Fruit fly (Drosophila melanogaster): Measurements from ENCODE around the gene CG16972.

CG16972 gene

dm6 chr2L:13206077-13206668 lies 3.1 kb upstream of the CG16972 start (continued):
- TF ChIP-seq dac (GFP tag; optimal IDR thresholded peaks at IDR 0.05) (no peak), Ets96B (tag; optimal IDR thresholded peaks at IDR 0.05) (no peak), Eip75B (GFP tag; optimal IDR thresholded peaks at IDR 0.05) (peak; percentile 31), CG9139 (GFP tag; optimal IDR thresholded peaks at IDR 0.05) (peak; percentile 17), CG3032 (tag; optimal IDR thresholded peaks at IDR 0.05) (no peak), salr (GFP tag; optimal IDR thresholded peaks at IDR 0.05) (no peak), fd85E (GFP tag; optimal IDR thresholded peaks at IDR 0.05) (no peak), spab (GFP tag; optimal IDR thresholded peaks at IDR 0.05) (no peak), OdsH (GFP tag; optimal IDR thresholded peaks at IDR 0.05) (no peak), Sox14 (GFP tag; optimal IDR thresholded peaks at IDR 0.05) (no peak), Hr38 (GFP tag; optimal IDR thresholded peaks at IDR 0.05) (no peak), CG15336 (GFP tag; IDR thresholded peaks at IDR 0.05) (0 out of 2 replicates have a peak, but pooled peaks have one; percentile 27), CG6808 (GFP tag; optimal IDR thresholded peaks at IDR 0.05) (no peak), CG32006 (GFP tag; optimal IDR thresholded peaks at IDR 0.05) (no peak), CG11902 (GFP tag; optimal IDR thresholded peaks at IDR 0.05) (no peak), CG16779 (tag; optimal IDR thresholded peaks at IDR 0.05) (peak; percentile 52), eg (GFP tag; IDR thresholded peaks at IDR 0.05) (peak; percentile 61; the same call in 2 of the 3 replicates), CG1621 (tag; optimal IDR thresholded peaks at IDR 0.05) (peak; percentile 39)

dm6 chr2L:13205256-13205655 lies 2.2 kb upstream of the CG16972 start:
- TF ChIP-seq CG32006 (GFP tag; optimal IDR thresholded peaks at IDR 0.05) (no peak), Blimp-1 (GFP tag; optimal IDR thresholded peaks at IDR 0.05) (no peak), CG3919 (GFP tag; optimal IDR thresholded peaks at IDR 0.05) (peak; percentile 40), CG11294 (GFP tag; IDR thresholded peaks at IDR 0.05) (no peak), fd85E (GFP tag; optimal IDR thresholded peaks at IDR 0.05) (no peak), CG8632 (GFP tag; optimal IDR thresholded peaks at IDR 0.05) (no peak), Eip93F (GFP tag; optimal IDR thresholded peaks at IDR 0.05) (no peak), CG10631 (GFP tag; optimal IDR thresholded peaks at IDR 0.05) (no peak), svp (GFP tag) (peak; percentile 74), cyc (GFP tag; optimal IDR thresholded peaks at IDR 0.05) (no peak), CG16779 (tag; optimal IDR thresholded peaks at IDR 0.05) (peak; percentile 38), lz (GFP tag; optimal IDR thresholded peaks at IDR 0.05) (no peak), salr (GFP tag; optimal IDR thresholded peaks at IDR 0.05) (no peak), eg (GFP tag; IDR thresholded peaks at IDR 0.05) (peak; percentile 46; the same call in 1 of the 3 replicates), esn (GFP tag; optimal IDR thresholded peaks at IDR 0.05) (peak; percentile 44), CG11762 (GFP tag; optimal IDR thresholded peaks at IDR 0.05; ENCODE audit: insufficient read depth) (no peak), spab (GFP tag; optimal IDR thresholded peaks at IDR 0.05) (no peak), Eip78C (GFP tag) (peak; percentile 67), CG1621 (tag; optimal IDR thresholded peaks at IDR 0.05) (peak; percentile 8), dac (GFP tag; optimal IDR thresholded peaks at IDR 0.05) (no peak), Gug (GFP tag; IDR thresholded peaks at IDR 0.05) (no peak), CG4318 (GFP tag; optimal IDR thresholded peaks at IDR 0.05) (no peak), Lpt (GFP tag; optimal IDR thresholded peaks at IDR 0.05) (no peak), Sox15 (GFP tag; optimal IDR thresholded peaks at IDR 0.05) (no peak), CG8119 (GFP tag; IDR thresholded peaks at IDR 0.05) (no peak), Sox102F (GFP tag; optimal IDR thresholded peaks at IDR 0.05) (no peak), dsx (GFP tag; optimal IDR thresholded peaks at IDR 0.05; ENCODE audit: poor library complexity, severe bottlenecking) (no peak), topi (GFP tag; optimal IDR thresholded peaks at IDR 0.05) (peak; percentile 5), CG34406 (GFP tag; optimal IDR thresholded peaks at IDR 0.05) (no peak), vri (GFP tag; optimal IDR thresholded peaks at IDR 0.05) (no peak), CG3032 (tag; optimal IDR thresholded peaks at IDR 0.05) (no peak), CG9139 (GFP tag; optimal IDR thresholded peaks at IDR 0.05) (no peak), pdm3 (GFP tag; optimal IDR thresholded peaks at IDR 0.05) (no peak), CG8319 (GFP tag; optimal IDR thresholded peaks at IDR 0.05) (no peak), net (GFP tag; optimal IDR thresholded peaks at IDR 0.05) (no peak), Hr39 (GFP tag; optimal IDR thresholded peaks at IDR 0.05) (no peak), ss (GFP tag; optimal IDR thresholded peaks at IDR 0.05) (peak; percentile 35 to 62), CG6854 (GFP tag; optimal IDR thresholded peaks at IDR 0.05) (peak; percentile 66), achi (GFP tag; optimal IDR thresholded peaks at IDR 0.05) (no peak), CG6276 (GFP tag; optimal IDR thresholded peaks at IDR 0.05) (no peak), CG7368 (GFP tag; optimal IDR thresholded peaks at IDR 0.05) (no peak)

Measured in whole organism, prepupa.